Worm (Caenorhabditis elegans): ENCODE measurements around the gene srx-60.

srx-60 gene

ce11 chrV:7431016-7431415 is 30.3 kb downstream of the srx-60 start, which contains the start of gene srw-71:
Gene srw-71 (minus strand): TSS chrV:7431116.
- TF ChIP-seq lin-11 (tag; optimal IDR thresholded peaks at IDR 0.05) (no peak), unc-62 (GFP tag; optimal IDR thresholded peaks at IDR 0.05) (no peak), nhr-12 (tag; optimal IDR thresholded peaks at IDR 0.05) (no peak), ama-1 (optimal IDR thresholded peaks at IDR 0.05) (no peak)

ce11 chrV:7432441-7433146 is 31.9 kb downstream of the srx-60 start:
- TF ChIP-seq Y55F3AM.14 (GFP tag; optimal IDR thresholded peaks at IDR 0.05) (no peak), nhr-11 (tag; optimal IDR thresholded peaks at IDR 0.05) (no peak), ztf-4 (tag; optimal IDR thresholded peaks at IDR 0.05) (peak; percentile 45), nhr-129 (tag; optimal IDR thresholded peaks at IDR 0.05) (peak; percentile 10), ama-1 (optimal IDR thresholded peaks at IDR 0.05) (peak; percentile 82), nhr-21 (tag; optimal IDR thresholded peaks at IDR 0.05) (peak; percentile 33)

- TF ChIP-seq skn-1 (tag; optimal IDR thresholded peaks at IDR 0.05), result peak; percentile 34
- TF ChIP-seq unc-55 (GFP tag; optimal IDR thresholded peaks at IDR 0.05), result no peak
- peak; percentile 64 for TF ChIP-seq F13H6.1 (tag; optimal IDR thresholded peaks at IDR 0.05)
- peak; percentile 76 for TF ChIP-seq C34F6.9 (tag; optimal IDR thresholded peaks at IDR 0.05)
- peak; percentile 48 for TF ChIP-seq nhr-129 (tag; optimal IDR thresholded peaks at IDR 0.05)
- peak; percentile 88 for TF ChIP-seq ama-1 (optimal IDR thresholded peaks at IDR 0.05)
- peak; percentile 6 for TF ChIP-seq ztf-4 (tag; optimal IDR thresholded peaks at IDR 0.05)
- TF ChIP-seq elt-1 (tag; optimal IDR thresholded peaks at IDR 0.05), result no peak
- TF ChIP-seq lin-39 (tag; optimal IDR thresholded peaks at IDR 0.05), result no peak
- TF ChIP-seq sma-3 (GFP tag; optimal IDR thresholded peaks at IDR 0.05), result no peak
- peak; percentile 16 for TF ChIP-seq gmeb-1 (tag; optimal IDR thresholded peaks at IDR 0.05)
- peak; percentile 95 for TF ChIP-seq sma-9 (GFP tag; optimal IDR thresholded peaks at IDR 0.05)
- TF ChIP-seq sma-9 (tag; optimal IDR thresholded peaks at IDR 0.05), result no peak
- no peak for TF ChIP-seq dmd-4 (tag; optimal IDR thresholded peaks at IDR 0.05)
- TF ChIP-seq sem-4 (tag; optimal IDR thresholded peaks at IDR 0.05), result peak; percentile 46
- TF ChIP-seq blmp-1 (tag; optimal IDR thresholded peaks at IDR 0.05; ENCODE audit: insufficient read depth), result no peak
- peak; percentile 78 for TF ChIP-seq crh-2 (tag; optimal IDR thresholded peaks at IDR 0.05)
- TF ChIP-seq nhr-10 (tag; optimal IDR thresholded peaks at IDR 0.05), result no peak
- no peak for TF ChIP-seq nhr-237 (tag; optimal IDR thresholded peaks at IDR 0.05)
- TF ChIP-seq zag-1 (tag; optimal IDR thresholded peaks at IDR 0.05), result peak; percentile 37
- no peak for TF ChIP-seq elt-3 (tag; optimal IDR thresholded peaks at IDR 0.05)
- peak; percentile 87 to 88 for TF ChIP-seq mdl-1 (tag; optimal IDR thresholded peaks at IDR 0.05)
- TF ChIP-seq mab-5 (tag; optimal IDR thresholded peaks at IDR 0.05), result no peak
- peak in 1 of 2 experiments; percentile 71 for TF ChIP-seq lsy-2 (tag; optimal IDR thresholded peaks at IDR 0.05)
- TF ChIP-seq fos-1 (tag; optimal IDR thresholded peaks at IDR 0.05), result peak; percentile 49
- TF ChIP-seq alr-1 (tag; optimal IDR thresholded peaks at IDR 0.05), result no peak
- TF ChIP-seq lin-11 (tag; optimal IDR thresholded peaks at IDR 0.05), result no peak
- no peak for TF ChIP-seq ztf-11 (tag; optimal IDR thresholded peaks at IDR 0.05)
- no peak for TF ChIP-seq nhr-11 (tag; optimal IDR thresholded peaks at IDR 0.05)
- no peak for TF ChIP-seq nhr-12 (tag; optimal IDR thresholded peaks at IDR 0.05)
These were observed 34.2 kb downstream of the srx-60 start for ce11 chrV:7434805-7435363.

ce11 chrV:7435376-7436204 is 34.9 kb downstream of the srx-60 start, which contains the start of the genes ddo-2 and F25E5.8:
Gene ddo-2 (minus strand): TSS chrV:7435705.
Gene F25E5.8 (plus strand): TSS chrV:7435930.
- TF ChIP-seq nhr-23 (tag; optimal IDR thresholded peaks at IDR 0.05) (no peak), alr-1 (tag; optimal IDR thresholded peaks at IDR 0.05) (no peak), gmeb-1 (tag; optimal IDR thresholded peaks at IDR 0.05) (no peak), elt-1 (tag; optimal IDR thresholded peaks at IDR 0.05) (no peak), nhr-11 (tag; optimal IDR thresholded peaks at IDR 0.05) (no peak), sem-4 (tag; optimal IDR thresholded peaks at IDR 0.05) (peak; percentile 1), sma-3 (GFP tag; optimal IDR thresholded peaks at IDR 0.05) (peak; percentile 20), unc-39 (tag; optimal IDR thresholded peaks at IDR 0.05) (no peak), ama-1 (optimal IDR thresholded peaks at IDR 0.05) (peak; percentile 87), nhr-25 (tag; optimal IDR thresholded peaks at IDR 0.05) (peak; percentile 59), crh-2 (tag; optimal IDR thresholded peaks at IDR 0.05) (no peak), nhr-21 (tag; optimal IDR thresholded peaks at IDR 0.05) (peak; percentile 30), blmp-1 (tag; optimal IDR thresholded peaks at IDR 0.05; ENCODE audit: insufficient read depth) (peak; percentile 38), egl-27 (tag; optimal IDR thresholded peaks at IDR 0.05) (no peak)
